Worm (Caenorhabditis elegans): ENCODE results near the gene dnj-16.

dnj-16 gene

ce11 chrIII:4227363-4227762 is 36.4 kb downstream of the dnj-16 start:
- TF ChIP-seq Y48G9A.11 (GFP tag; IDR thresholded peaks at IDR 0.05) = no peak
- TF ChIP-seq dmd-6 (GFP tag; IDR thresholded peaks at IDR 0.05) = peak; percentile 72; the same call in 1 of the 2 replicates
- TF ChIP-seq pqm-1 (tag; optimal IDR thresholded peaks at IDR 0.05) = peak; percentile 78
- TF ChIP-seq T20F7.1 (GFP tag; optimal IDR thresholded peaks at IDR 0.05) = peak; percentile 7
- TF ChIP-seq dve-1 (tag; optimal IDR thresholded peaks at IDR 0.05; ENCODE audit: insufficient read depth) = peak; percentile 37
- TF ChIP-seq php-3 (GFP tag; IDR thresholded peaks at IDR 0.05) = peak; percentile 31; the same call in 1 of the 2 replicates
- TF ChIP-seq F10B5.3 (tag; optimal IDR thresholded peaks at IDR 0.05) = no peak
- peak; percentile 75 for TF ChIP-seq nhr-28 (tag; optimal IDR thresholded peaks at IDR 0.05)
- peak; percentile 51 for TF ChIP-seq hlh-11 (tag; optimal IDR thresholded peaks at IDR 0.05)
- peak; percentile 9 for TF ChIP-seq nhr-77 (tag; optimal IDR thresholded peaks at IDR 0.05)
- no peak for TF ChIP-seq ama-1 (optimal IDR thresholded peaks at IDR 0.05)

- no peak for TF ChIP-seq hlh-30 (tag; optimal IDR thresholded peaks at IDR 0.05; ENCODE audit: insufficient read depth)
- TF ChIP-seq unc-39 (tag; optimal IDR thresholded peaks at IDR 0.05) = no peak
- TF ChIP-seq aha-1 (tag) = no peak
- TF ChIP-seq lim-7 (GFP tag; IDR thresholded peaks at IDR 0.05) = no peak
- no peak for TF ChIP-seq aly-2 (tag; optimal IDR thresholded peaks at IDR 0.05)
- TF ChIP-seq Y48G9A.11 (GFP tag; IDR thresholded peaks at IDR 0.05) = no peak
- TF ChIP-seq nhr-6 (tag; optimal IDR thresholded peaks at IDR 0.05) = no peak
- TF ChIP-seq madf-9 (GFP tag; conservative IDR thresholded peaks at IDR 0.05) = no peak
- no peak for TF ChIP-seq nhr-25 (tag; optimal IDR thresholded peaks at IDR 0.05; ENCODE audit: borderline replicate concordance, insufficient read depth)
- TF ChIP-seq mdt-29 (GFP tag; IDR thresholded peaks at IDR 0.05) = no peak
- TF ChIP-seq lin-15B (tag; optimal IDR thresholded peaks at IDR 0.05) = no peak
- no peak for TF ChIP-seq ceh-82 (tag; optimal IDR thresholded peaks at IDR 0.05)
- TF ChIP-seq nhr-10 (tag; optimal IDR thresholded peaks at IDR 0.05) = no peak
- no peak for TF ChIP-seq spr-1 (tag; optimal IDR thresholded peaks at IDR 0.05)
- no peak for TF ChIP-seq zag-1 (tag; optimal IDR thresholded peaks at IDR 0.05)
- no peak for TF ChIP-seq ztf-7 (tag; optimal IDR thresholded peaks at IDR 0.05)
- no peak for TF ChIP-seq F26F4.8 (GFP tag; conservative IDR thresholded peaks at IDR 0.05)
Observed at ce11 chrIII:4228008-4228407, 37.1 kb downstream of the dnj-16 start, which contains the start of gene mpk-1. mpk-1 (minus strand) TSS chrIII:4228108.

- TF ChIP-seq aha-1 (tag) (peak; percentile 2), nhr-102 (tag; optimal IDR thresholded peaks at IDR 0.05) (no peak), daf-12 (tag; optimal IDR thresholded peaks at IDR 0.05) (no peak), spr-3 (GFP tag; optimal IDR thresholded peaks at IDR 0.05) (no peak), madf-5 (GFP tag; IDR thresholded peaks at IDR 0.05) (no peak), hif-1 (tag; optimal IDR thresholded peaks at IDR 0.05) (no peak), vab-7 (GFP tag; IDR thresholded peaks at IDR 0.05) (no peak)
Observed at ce11 chrIII:4228841-4229240, 37.9 kb downstream of the dnj-16 start, which contains the start of gene F43C1.5. F43C1.5 (plus strand) TSS chrIII:4229141.

- peak in 1 of 2 experiments; percentile 27 for TF ChIP-seq lsy-2 (tag; optimal IDR thresholded peaks at IDR 0.05)
- TF ChIP-seq mdl-1 (tag; optimal IDR thresholded peaks at IDR 0.05) = no peak
- TF ChIP-seq unc-130 (GFP tag; optimal IDR thresholded peaks at IDR 0.05) = peak; percentile 18
- TF ChIP-seq ceh-32 (tag; optimal IDR thresholded peaks at IDR 0.05; ENCODE audit: poor library complexity) = no peak
Observed at ce11 chrIII:4230092-4230491, 39.2 kb downstream of the dnj-16 start.
